Fruit fly (Drosophila melanogaster): ENCODE data around the gene CG13771.

The CG13771 gene

DNA sequence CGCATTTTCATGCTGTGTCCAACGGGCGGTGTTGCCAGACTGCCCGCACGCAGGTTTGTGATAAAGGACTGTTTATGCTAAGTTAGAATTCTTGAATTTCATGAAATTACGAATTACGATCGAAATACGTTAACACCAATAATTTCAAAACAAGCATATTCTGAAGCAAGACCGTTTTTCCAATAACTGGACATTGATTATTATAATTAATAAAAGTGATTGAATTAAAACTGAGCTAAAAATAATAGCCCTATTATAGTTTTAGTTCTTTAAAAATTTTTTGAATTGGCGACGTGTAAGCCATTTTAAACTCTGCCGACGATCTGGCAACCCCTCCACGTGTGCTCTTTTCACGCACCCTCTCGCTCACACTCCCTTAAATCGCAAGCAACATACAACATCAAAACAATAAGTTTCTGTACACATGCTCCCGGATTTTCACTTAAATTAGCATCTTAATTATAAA is 15.2 kb downstream of the CG13771 start (continued):
- TF ChIP-seq CG33557 (GFP tag; optimal IDR thresholded peaks at IDR 0.05) (peak; percentile 89), tll (GFP tag; optimal IDR thresholded peaks at IDR 0.05) (peak; percentile 28), CG4360 (GFP tag; IDR thresholded peaks at IDR 0.05) (no peak; the same call in 1 of the 2 replicates), bigmax (GFP tag; optimal IDR thresholded peaks at IDR 0.05) (no peak), Hmr (GFP tag; optimal IDR thresholded peaks at IDR 0.05) (peak; percentile 97), otp (GFP tag; IDR thresholded peaks at IDR 0.05) (peak; percentile 82), CG15073 (GFP tag; optimal IDR thresholded peaks at IDR 0.05) (peak; percentile 73), CG31365 (tag; optimal IDR thresholded peaks at IDR 0.05) (peak; percentile 74), sisA (GFP tag; IDR thresholded peaks at IDR 0.05) (peak; percentile 88), en (GFP tag; optimal IDR thresholded peaks at IDR 0.05) (peak; percentile 90), Lpt (GFP tag; optimal IDR thresholded peaks at IDR 0.05) (no peak), gfzf (GFP tag; optimal IDR thresholded peaks at IDR 0.05) (peak; percentile 15), CG16813 (GFP tag; IDR thresholded peaks at IDR 0.05; ENCODE audit: partially characterized antibody) (no peak), ab (GFP tag; optimal IDR thresholded peaks at IDR 0.05) (peak; percentile 67), CG7372 (GFP tag; IDR thresholded peaks at IDR 0.05) (peak; percentile 91), repo (GFP tag; optimal IDR thresholded peaks at IDR 0.05) (peak; percentile 84), Pdp1 (GFP tag; optimal IDR thresholded peaks at IDR 0.05) (peak; percentile 66 to 94), sens-2 (GFP tag; IDR thresholded peaks at IDR 0.05) (peak; percentile 78), CG5953 (GFP tag; IDR thresholded peaks at IDR 0.05) (peak; percentile 82), ara (GFP tag; IDR thresholded peaks at IDR 0.05) (peak; percentile 86), Nf-YB (GFP tag; optimal IDR thresholded peaks at IDR 0.05) (peak; percentile 81), CG17829 (tag; optimal IDR thresholded peaks at IDR 0.05) (peak; percentile 96), CG5180 (GFP tag; optimal IDR thresholded peaks at IDR 0.05) (peak; percentile 85), tgo (GFP tag; IDR thresholded peaks at IDR 0.05) (peak; percentile 94), p53 (GFP tag; optimal IDR thresholded peaks at IDR 0.05) (peak; percentile 83), shn (GFP tag; optimal IDR thresholded peaks at IDR 0.05) (peak; percentile 87), CG16863 (GFP tag; optimal IDR thresholded peaks at IDR 0.05) (peak; percentile 88), CG11093 (GFP tag; IDR thresholded peaks at IDR 0.05) (peak; percentile 80), dpn (GFP tag; optimal IDR thresholded peaks at IDR 0.05) (peak; percentile 94 to 96), CG17912 (GFP tag; optimal IDR thresholded peaks at IDR 0.05) (peak; percentile 68), Xrp1 (GFP tag; IDR thresholded peaks at IDR 0.05) (peak; percentile 95), CG10431 (GFP tag; optimal IDR thresholded peaks at IDR 0.05) (peak; percentile 80), grau (tag; optimal IDR thresholded peaks at IDR 0.05) (peak; percentile 96), HmgZ (tag; optimal IDR thresholded peaks at IDR 0.05) (peak; percentile 98), Usf (GFP tag; optimal IDR thresholded peaks at IDR 0.05) (peak; percentile 91), H2.0 (GFP tag; IDR thresholded peaks at IDR 0.05) (peak; percentile 91), ase (GFP tag; IDR thresholded peaks at IDR 0.05) (peak; percentile 86), ftz-f1 (GFP tag; optimal IDR thresholded peaks at IDR 0.05) (peak; percentile 22), Dek (tag; optimal IDR thresholded peaks at IDR 0.05) (peak; percentile 93), Sox102F (GFP tag; optimal IDR thresholded peaks at IDR 0.05) (peak; percentile 96), NFAT (GFP tag; IDR thresholded peaks at IDR 0.05) (peak; percentile 72; the same call in 1 of the 2 replicates), mirr (GFP tag; optimal IDR thresholded peaks at IDR 0.05) (peak; percentile 87), CG14860 (GFP tag; IDR thresholded peaks at IDR 0.05; ENCODE audit: partially characterized antibody) (no peak), CG6689 (GFP tag; IDR thresholded peaks at IDR 0.05) (peak; percentile 96), CG12236 (GFP tag; optimal IDR thresholded peaks at IDR 0.05) (peak; percentile 85), CG11695 (GFP tag; IDR thresholded peaks at IDR 0.05) (peak; percentile 96), CG13775 (GFP tag; optimal IDR thresholded peaks at IDR 0.05) (peak; percentile 98), CG34376 (GFP tag; optimal IDR thresholded peaks at IDR 0.05) (peak; percentile 95), zen2 (GFP tag; IDR thresholded peaks at IDR 0.05; ENCODE audit: partially characterized antibody) (no peak), E2f1 (GFP tag; IDR thresholded peaks at IDR 0.05) (peak; percentile 91), salm (tag; optimal IDR thresholded peaks at IDR 0.05) (peak; percentile 88)
